Worm (Caenorhabditis elegans) whole organism, young adult: ENCODE data around the gene CC8.3.

ENCODE experiments used
- C17E4.6 ChIP-seq: fragments of 200-800 bp; sonication (Bioruptor generic); IDR thresholded peaks from 2 replicates; pipeline ENCODE4 v1.3.6; 2022; ENCODE audit warnings: missing genetic modification reagents, missing genetic modification characterization, missing compliant biosample characterization
- F33H1.4 ChIP-seq: fragments of 200-800 bp; sonication (Bioruptor generic); IDR thresholded peaks from 2 replicates; pipeline ENCODE4 v1.3.6; 2022; ENCODE audit warnings: missing genetic modification reagents, missing genetic modification characterization, missing compliant biosample characterization
- F39B2.1 ChIP-seq: fragments of 200-800 bp; sonication (Bioruptor generic); IDR thresholded peaks from 2 replicates; pipeline ENCODE4 v1.3.6; 2022; ENCODE audit warnings: missing genetic modification reagents, missing genetic modification characterization, missing compliant biosample characterization
- Y53G8AR.9 ChIP-seq: fragments of 200-800 bp; sonication (Bioruptor generic); conservative IDR thresholded peaks from 2 replicates; pipeline ENCODE4 v1.3.6; 2022; ENCODE audit warnings: missing genetic modification reagents, missing genetic modification characterization, missing compliant biosample characterization
- ZK185.1 ChIP-seq: sonication (generic microtip); optimal IDR thresholded peaks from 2 replicates; lab custom pipeline; 2016; ENCODE audit warnings: mild to moderate bottlenecking, missing genetic modification characterization, missing compliant biosample characterization; ENCODE audit not compliant: poor library complexity, severe bottlenecking
- atf-7 ChIP-seq: sonication (generic microtip); optimal IDR thresholded peaks from 2 replicates; lab custom pipeline; 2017; ENCODE audit warnings: mild to moderate bottlenecking, missing genetic modification characterization, missing compliant biosample characterization
- athp-1 ChIP-seq: sonication (generic microtip); optimal IDR thresholded peaks from 2 replicates; lab custom pipeline; 2017; ENCODE audit warnings: mild to moderate bottlenecking, missing genetic modification characterization, missing compliant biosample characterization
- attf-3 ChIP-seq: fragments of 200-800 bp; sonication (Bioruptor generic); conservative IDR thresholded peaks from 2 replicates; pipeline ENCODE4 v1.3.6; 2022; ENCODE audit warnings: missing genetic modification reagents, missing genetic modification characterization, missing compliant biosample characterization
- attf-6 ChIP-seq: fragments of 200-800 bp; sonication (Bioruptor generic); IDR thresholded peaks from 2 replicates; pipeline ENCODE4 v1.3.6; 2022; ENCODE audit warnings: missing genetic modification reagents, missing genetic modification characterization, missing compliant biosample characterization
- ceh-40 ChIP-seq: fragments of 200-800 bp; sonication (Bioruptor generic); IDR thresholded peaks from 2 replicates; pipeline ENCODE4 v1.3.6; 2022; ENCODE audit warnings: missing genetic modification characterization, missing compliant biosample characterization
- dox-1 ChIP-seq: fragments of 200-800 bp; sonication (Bioruptor generic); IDR thresholded peaks from 2 replicates; pipeline ENCODE4 v1.3.6; 2022; ENCODE audit warnings: missing genetic modification reagents, missing genetic modification characterization, missing compliant biosample characterization
- egl-44 ChIP-seq: fragments of 200-800 bp; sonication (Bioruptor generic); IDR thresholded peaks from 2 replicates; pipeline ENCODE4 v1.3.6; 2022; ENCODE audit warnings: missing genetic modification reagents, missing genetic modification characterization, missing compliant biosample characterization
- ekl-4 ChIP-seq: fragments of 200-800 bp; sonication (Bioruptor generic); IDR thresholded peaks from 2 replicates; pipeline ENCODE4 v1.3.6; 2022; ENCODE audit warnings: missing genetic modification reagents, missing genetic modification characterization, missing compliant biosample characterization
- fkh-3 ChIP-seq: sonication (generic microtip); optimal IDR thresholded peaks from 2 replicates; lab custom pipeline; 2016; ENCODE audit warnings: mild to moderate bottlenecking, missing genetic modification characterization, missing compliant biosample characterization
- him-1 ChIP-seq: sonication (generic microtip); optimal IDR thresholded peaks from 2 replicates; lab custom pipeline; 2016; ENCODE audit warnings: missing genotype, missing genetic modification reagents, missing genetic modification characterization, missing compliant biosample characterization
- hmg-1.2 ChIP-seq: fragments of 200-800 bp; sonication (Bioruptor generic); IDR thresholded peaks from 2 replicates; pipeline ENCODE4 v1.3.6; 2022; ENCODE audit warnings: missing genetic modification reagents, missing genetic modification characterization, missing compliant biosample characterization
- hsf-1 ChIP-seq: fragments of 200-800 bp; sonication (Bioruptor generic); IDR thresholded peaks from 2 replicates; pipeline ENCODE4 v1.3.6; 2022; ENCODE audit warnings: missing genetic modification reagents, missing genetic modification characterization, missing compliant biosample characterization
- lin-26 ChIP-seq: fragments of 200-800 bp; sonication (Bioruptor generic); IDR thresholded peaks from 2 replicates; pipeline ENCODE4 v1.3.6; 2022; ENCODE audit warnings: missing genetic modification reagents, missing genetic modification characterization, missing compliant biosample characterization
- lin-35 ChIP-seq, 3 experiments: fragments of 150-350 bp in 2 of 3; sonication (generic microtip) in 1 of 3; optimal IDR thresholded peaks; 2 replicates each; lab custom pipeline; 2014 to 2018; ENCODE audit warnings: missing biosample characterization in 3 of 3, missing genetic modification characterization in 3 of 3, missing genetic modification reagents in 3 of 3
- lin-54 ChIP-seq: fragments of 200-800 bp; sonication (Bioruptor generic); optimal IDR thresholded peaks from 2 replicates; lab custom pipeline; 2018; ENCODE audit warnings: mild to moderate bottlenecking, missing genetic modification characterization, missing compliant biosample characterization
- lsl-1 ChIP-seq: fragments of 200-800 bp; sonication (Bioruptor generic); optimal IDR thresholded peaks from 2 replicates; lab custom pipeline; 2018; ENCODE audit warnings: mild to moderate bottlenecking, missing genetic modification characterization, moderate library complexity, missing compliant biosample characterization
- madf-3 ChIP-seq: fragments of 200-800 bp; sonication (Bioruptor generic); IDR thresholded peaks from 2 replicates; pipeline ENCODE4 v1.3.6; 2022; ENCODE audit warnings: missing genetic modification reagents, missing genetic modification characterization, missing compliant biosample characterization
- madf-6 ChIP-seq: fragments of 200-800 bp; sonication (Bioruptor generic); IDR thresholded peaks from 2 replicates; pipeline ENCODE4 v1.3.6; 2022; ENCODE audit warnings: missing genetic modification reagents, missing genetic modification characterization, missing compliant biosample characterization
- mcd-1 ChIP-seq: fragments of 200-800 bp; sonication (Bioruptor generic); IDR thresholded peaks from 2 replicates; pipeline ENCODE4 v1.3.6; 2022; ENCODE audit warnings: missing genetic modification reagents, missing genetic modification characterization, missing compliant biosample characterization
- nhr-120 ChIP-seq: fragments of 200-800 bp; sonication (Bioruptor generic); IDR thresholded peaks from 2 replicates; pipeline ENCODE4 v1.3.6; 2022; ENCODE audit warnings: missing genetic modification characterization, missing compliant biosample characterization
- nhr-27 ChIP-seq: fragments of 200-800 bp; sonication (Bioruptor generic); optimal IDR thresholded peaks from 2 replicates; lab custom pipeline; 2018; ENCODE audit warnings: mild to moderate bottlenecking, missing genetic modification characterization, moderate library complexity, missing compliant biosample characterization
- pbrm-1 ChIP-seq: fragments of 200-800 bp; sonication (Bioruptor generic); IDR thresholded peaks from 2 replicates; pipeline ENCODE4 v1.3.6; 2022; ENCODE audit warnings: missing genetic modification reagents, missing genetic modification characterization, missing compliant biosample characterization
- repo-1 ChIP-seq: sonication (generic microtip); optimal IDR thresholded peaks from 2 replicates; lab custom pipeline; 2017; ENCODE audit warnings: mild to moderate bottlenecking, missing genetic modification characterization, missing compliant biosample characterization
- sdz-38 ChIP-seq: sonication (generic microtip); optimal IDR thresholded peaks from 2 replicates; lab custom pipeline; 2016; ENCODE audit warnings: missing genotype, missing genetic modification characterization, missing compliant biosample characterization
- sea-2 ChIP-seq: fragments of 200-800 bp; sonication (Bioruptor generic); IDR thresholded peaks from 2 replicates; pipeline ENCODE4 v1.3.6; 2022; ENCODE audit warnings: missing genetic modification characterization, missing compliant biosample characterization
- sptf-2 ChIP-seq: fragments of 200-800 bp; sonication (Bioruptor generic); optimal IDR thresholded peaks from 2 replicates; lab custom pipeline; 2018; ENCODE audit warnings: mild to moderate bottlenecking, missing genetic modification characterization, missing compliant biosample characterization
- unc-62 ChIP-seq: fragments of 150-350 bp; optimal IDR thresholded peaks from 2 replicates; lab custom pipeline; 2014; ENCODE audit warnings: missing biosample characterization, missing genetic modification reagents, missing genetic modification characterization
- zfh-2 ChIP-seq: fragments of 200-800 bp; sonication (Bioruptor generic); conservative IDR thresholded peaks from 2 replicates; pipeline ENCODE4 v1.3.6; 2022; ENCODE audit warnings: missing genetic modification reagents, missing genetic modification characterization, missing compliant biosample characterization

Gene CC8.3

DNA sequence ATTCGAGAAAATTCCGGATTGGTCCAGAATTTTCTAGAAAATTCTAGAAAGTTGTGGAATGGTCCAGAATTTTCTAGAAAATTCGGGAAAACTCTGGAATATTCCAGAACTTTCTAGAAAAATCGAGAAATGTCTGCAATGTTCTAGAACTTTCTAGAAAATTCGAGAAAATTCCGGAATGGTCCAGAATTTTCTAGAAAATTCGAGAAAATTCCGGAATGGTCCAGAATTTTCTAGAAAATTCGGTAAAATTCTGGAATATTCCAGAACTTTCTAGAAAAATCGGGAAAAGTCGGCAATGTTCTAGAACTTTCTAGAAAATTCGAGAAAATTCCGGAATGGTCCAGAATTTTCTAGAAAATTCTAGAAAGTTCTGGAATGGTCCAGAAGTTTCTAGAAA lies 29.1 kb upstream of the CC8.3 start:
- peak; percentile 93 for TF ChIP-seq hsf-1
- TF ChIP-seq, all 124 proteins: peak for 1; not testable (repeated sequence) for 123

DNA sequence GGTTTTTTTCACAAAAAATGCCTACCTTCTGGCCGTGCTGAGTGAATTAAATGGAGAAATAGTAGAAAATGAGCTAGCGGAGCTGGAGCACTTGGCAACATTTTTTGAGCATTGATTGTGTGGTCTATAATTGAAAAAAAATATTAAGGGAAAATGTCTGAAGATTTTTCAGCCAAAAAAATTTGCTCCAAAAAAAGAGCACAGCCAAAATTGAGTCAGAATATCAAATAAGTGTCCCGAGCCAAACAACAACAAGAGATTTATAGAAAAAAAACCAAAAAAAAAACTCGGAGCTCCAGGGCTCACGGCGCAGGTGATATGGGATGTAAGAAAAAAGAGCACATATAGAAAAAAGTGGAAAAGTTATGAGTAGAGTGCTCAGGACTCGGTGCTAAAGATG lies 26.5 kb upstream of the CC8.3 start, which contains the start of gene fmil-1:
fmil-1 (minus strand) TSS at position 101 of the 400 bp plus-strand sequence.
- no peak for TF ChIP-seq dox-1 (GFP tag; lab: Robert Waterston, UW)
- no peak for TF ChIP-seq ZK185.1
- TF ChIP-seq sea-2: no peak
- TF ChIP-seq fkh-3 (tag; lab: Kevin White, UChicago): no peak
- no peak for TF ChIP-seq F33H1.4
- TF ChIP-seq repo-1 (tag; lab: Kevin White, UChicago): no peak
- no peak for TF ChIP-seq lin-54 (GFP tag; lab: Kevin White, UChicago)
- TF ChIP-seq atf-7 (tag; lab: Kevin White, UChicago): no peak
- TF ChIP-seq mcd-1 (GFP tag; lab: Robert Waterston, UW): no peak
- no peak for TF ChIP-seq athp-1 (tag; lab: Kevin White, UChicago)
- TF ChIP-seq egl-44: no peak
- no peak for TF ChIP-seq madf-6 (GFP tag; lab: Robert Waterston, UW)
- no peak for TF ChIP-seq F39B2.1 (GFP tag; lab: Robert Waterston, UW)
- no peak for TF ChIP-seq unc-62 (GFP tag; lab: Kevin White, UChicago)

DNA sequence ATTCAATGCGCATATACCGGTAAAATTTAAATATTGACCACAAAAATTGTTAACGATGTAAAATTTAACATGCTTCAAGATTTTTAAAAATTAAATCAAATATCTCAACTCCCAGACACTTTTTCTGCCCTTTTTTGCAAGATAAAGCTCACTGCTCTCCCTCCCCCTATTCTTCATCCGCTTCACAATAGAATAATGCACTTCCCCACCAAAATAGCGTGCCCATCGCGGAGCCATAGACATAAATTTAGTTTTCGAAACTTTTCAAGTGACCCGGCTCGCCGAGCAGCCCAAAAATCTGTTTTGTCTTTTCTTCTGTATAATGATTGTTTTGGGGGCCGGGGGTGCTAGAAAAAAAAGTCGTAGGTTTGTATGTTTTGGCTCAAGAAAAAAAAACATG lies 25.7 kb upstream of the CC8.3 start:
- no peak for TF ChIP-seq attf-3 (GFP tag; lab: Robert Waterston, UW)
- TF ChIP-seq nhr-120: no peak
- TF ChIP-seq ekl-4 (GFP tag; lab: Robert Waterston, UW): no peak
- TF ChIP-seq, all 124 proteins: peak for 0

DNA sequence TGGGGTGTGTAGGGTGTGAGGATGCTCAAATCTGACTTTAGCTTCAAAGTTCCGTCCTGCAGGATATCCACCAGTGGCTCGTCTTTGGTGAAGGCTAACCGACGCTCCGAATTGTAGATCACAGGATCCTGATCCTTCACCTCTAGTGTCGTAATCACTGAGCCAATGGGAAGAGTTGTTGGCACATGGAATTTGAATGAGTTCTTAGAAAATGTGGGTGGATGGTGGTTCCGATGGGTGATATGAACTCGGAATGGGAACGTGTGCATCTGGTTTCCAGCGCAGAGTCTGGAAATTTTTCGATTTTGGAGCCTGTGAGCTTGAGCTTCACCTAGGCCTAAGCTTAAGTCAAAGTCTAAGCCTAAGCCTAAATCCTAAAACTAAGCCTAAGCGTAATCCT lies 24.5 kb upstream of the CC8.3 start:
- no peak for TF ChIP-seq pbrm-1
- no peak for TF ChIP-seq Y53G8AR.9 (GFP tag; lab: Robert Waterston, UW)
- no peak for TF ChIP-seq F33H1.4
- no peak for TF ChIP-seq C17E4.6 (GFP tag; lab: Robert Waterston, UW)
- no peak for TF ChIP-seq unc-62 (GFP tag; lab: Kevin White, UChicago)
- no peak for TF ChIP-seq lsl-1
- TF ChIP-seq sdz-38 (tag; lab: Kevin White, UChicago): no peak
- TF ChIP-seq repo-1 (tag; lab: Kevin White, UChicago): no peak
- no peak for TF ChIP-seq lin-26
- no peak for TF ChIP-seq hmg-1.2
- no peak for TF ChIP-seq nhr-27 (tag; lab: Kevin White, UChicago)
- no peak for TF ChIP-seq lin-35 (GFP tag; optimal IDR thresholded peaks at IDR 0.05; lab: Kevin White, UChicago)
- TF ChIP-seq attf-6 (GFP tag; lab: Robert Waterston, UW): no peak
- no peak for TF ChIP-seq ceh-40 (GFP tag; lab: Robert Waterston, UW)
- no peak for TF ChIP-seq him-1 (tag; lab: Kevin White, UChicago)
- TF ChIP-seq attf-3 (GFP tag; lab: Robert Waterston, UW): no peak
- TF ChIP-seq hsf-1: no peak
- no peak for TF ChIP-seq madf-3 (GFP tag; lab: Robert Waterston, UW)

DNA sequence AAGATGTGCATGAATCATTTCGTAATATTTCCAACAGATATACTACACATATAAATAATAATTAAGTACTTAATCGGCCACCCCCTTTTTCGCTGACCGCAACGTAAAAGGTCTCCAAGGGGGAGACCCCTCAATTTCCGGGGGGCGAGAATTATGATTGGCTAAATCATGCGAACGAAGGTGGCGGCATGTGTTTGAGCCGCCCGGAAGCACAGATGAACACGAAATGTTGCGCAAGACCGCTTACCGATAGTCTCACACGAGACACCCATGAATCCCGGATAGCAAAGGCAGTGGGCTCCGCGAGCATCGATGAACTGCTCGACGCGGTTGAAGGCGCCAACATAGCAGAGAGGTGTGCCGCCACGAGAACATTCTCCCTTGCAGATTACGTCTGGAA lies 23.0 kb upstream of the CC8.3 start:
- TF ChIP-seq sptf-2 (no peak), zfh-2 (GFP tag; lab: Robert Waterston, UW) (peak; percentile 69)
